Fruit fly (Drosophila melanogaster): Measurements from ENCODE around the gene CG42827.
A peak's percentile ranks its signal among the peaks of the same experiment; 100 is the strongest.

The CG42827 gene

dm6 chr3R:23338290-23338689, 34.4 kb upstream of the CG42827 start:
- TF ChIP-seq CG17801 (GFP tag; optimal IDR thresholded peaks at IDR 0.05; ENCODE audit: partially characterized antibody), result no peak

dm6 chr3R:23340621-23341020, 32.1 kb upstream of the CG42827 start:
- TF ChIP-seq CG17801 (GFP tag; optimal IDR thresholded peaks at IDR 0.05; ENCODE audit: partially characterized antibody), result no peak

- no peak for TF ChIP-seq CG17801 (GFP tag; optimal IDR thresholded peaks at IDR 0.05; ENCODE audit: partially characterized antibody)
These were observed 30.9 kb upstream of the CG42827 start for dm6 chr3R:23341769-23342352.

dm6 chr3R:23343707-23344310, 28.9 kb upstream of the CG42827 start:
- no peak for TF ChIP-seq CG17801 (GFP tag; optimal IDR thresholded peaks at IDR 0.05; ENCODE audit: partially characterized antibody)

dm6 chr3R:23345057-23345776, 27.5 kb upstream of the CG42827 start:
- TF ChIP-seq CG17801 (GFP tag; optimal IDR thresholded peaks at IDR 0.05; ENCODE audit: partially characterized antibody), result no peak

dm6 chr3R:23346007-23346681, 26.6 kb upstream of the CG42827 start, which contains the start of gene pnt:
Gene pnt (minus strand): TSS chr3R:23346167.
- peak; percentile 1 for TF ChIP-seq CG17801 (GFP tag; optimal IDR thresholded peaks at IDR 0.05; ENCODE audit: partially characterized antibody)

- TF ChIP-seq CG17801 (GFP tag; optimal IDR thresholded peaks at IDR 0.05; ENCODE audit: partially characterized antibody), result no peak
These were observed 25.8 kb upstream of the CG42827 start for dm6 chr3R:23346893-23347396.

- peak; percentile 63 for TF ChIP-seq CG17801 (GFP tag; optimal IDR thresholded peaks at IDR 0.05; ENCODE audit: partially characterized antibody)
These were observed 25.1 kb upstream of the CG42827 start, which contains the start of gene PolE1 for dm6 chr3R:23347432-23348305. Gene PolE1 (plus strand): TSS chr3R:23348128.

dm6 chr3R:23355829-23356738, 16.6 kb upstream of the CG42827 start, which contains the start of the genes ATPsynCF6 and Sec13:
Gene ATPsynCF6 (minus strand): TSS chr3R:23356064.
Gene Sec13 (plus strand): TSS chr3R:23356278.
- peak; percentile 68 for TF ChIP-seq CG17801 (GFP tag; optimal IDR thresholded peaks at IDR 0.05; ENCODE audit: partially characterized antibody)

- peak; percentile 77 for TF ChIP-seq CG17801 (GFP tag; optimal IDR thresholded peaks at IDR 0.05; ENCODE audit: partially characterized antibody)
These were observed 15.8 kb upstream of the CG42827 start for dm6 chr3R:23356920-23357386.

dm6 chr3R:23358565-23359138, 14.1 kb upstream of the CG42827 start, which contains the start of gene RpS3:
Gene RpS3 (plus strand): TSS chr3R:23358812.
- peak; percentile 58 for TF ChIP-seq CG17801 (GFP tag; optimal IDR thresholded peaks at IDR 0.05; ENCODE audit: partially characterized antibody)

dm6 chr3R:23359420-23359819, 13.3 kb upstream of the CG42827 start:
- TF ChIP-seq CG17801 (GFP tag; optimal IDR thresholded peaks at IDR 0.05; ENCODE audit: partially characterized antibody), result no peak

dm6 chr3R:23360356-23360755, 12.4 kb upstream of the CG42827 start:
- TF ChIP-seq CG17801 (GFP tag; optimal IDR thresholded peaks at IDR 0.05; ENCODE audit: partially characterized antibody), result no peak
